Fruit fly (Drosophila melanogaster): Measurements from ENCODE around the gene CG31606.
A peak's percentile ranks its signal among the peaks of the same experiment; 100 is the strongest.

DNA sequence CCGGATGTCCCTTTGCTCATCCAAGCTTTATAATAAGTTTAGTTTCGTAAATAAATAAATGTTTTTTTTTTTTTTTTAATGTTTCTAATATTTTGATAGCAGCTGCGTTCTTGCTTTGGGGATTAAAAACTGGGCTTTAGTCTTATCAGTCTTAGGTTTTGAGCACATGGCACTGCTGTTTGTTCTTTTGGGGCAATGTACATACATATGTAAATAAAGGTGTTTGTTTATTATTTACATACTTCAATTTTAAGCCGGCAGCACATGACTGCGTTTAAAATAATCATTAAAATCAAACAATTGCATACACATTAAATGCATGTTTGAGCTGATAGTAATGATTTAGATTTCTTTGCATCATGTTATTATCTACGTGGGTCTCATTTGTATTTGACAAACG lies 16.8 kb downstream of the CG31606 start:
- TF ChIP-seq CTCF (GFP tag; optimal IDR thresholded peaks at IDR 0.05): peak; percentile 40
- TF ChIP-seq aop (GFP tag; IDR thresholded peaks at IDR 0.05): no peak
- TF ChIP-seq CG1792 (GFP tag; optimal IDR thresholded peaks at IDR 0.05): peak; percentile 80

Data from whole organism, embryonic.